Fruit fly (Drosophila melanogaster) whole organism, embryonic: Measurements from ENCODE around the gene Mst77F.

ENCODE experiments used
- Ada2b ChIP-seq: fragments of 200-800 bp; sonication (Bioruptor generic); IDR thresholded peaks from 2 replicates; pipeline ENCODE4 v1.3.6; 2022; ENCODE audit warnings: missing biosample characterization, missing genetic modification characterization
- Blimp-1 ChIP-seq: fragments of 200-800 bp; sonication (Bioruptor generic); optimal IDR thresholded peaks from 3 replicates; lab custom pipeline; 2018; ENCODE audit warnings: missing biosample characterization, missing genetic modification characterization, mild to moderate bottlenecking, moderate library complexity, missing genetic modification reagents
- C15 ChIP-seq: fragments of 200-800 bp; sonication (Bioruptor generic); IDR thresholded peaks from 3 replicates; pipeline ENCODE4 v1.3.6; 2022; ENCODE audit warnings: missing biosample characterization, missing genetic modification characterization
- CG10366 ChIP-seq: fragments of 200-800 bp; sonication (Bioruptor generic); IDR thresholded peaks from 2 replicates; pipeline ENCODE4 v1.3.6; 2022; ENCODE audit warnings: missing biosample characterization, missing genetic modification characterization
- CG12104 ChIP-seq: fragments of 200-800 bp; sonication (Bioruptor generic); optimal IDR thresholded peaks from 3 replicates; lab custom pipeline; 2016; ENCODE audit warnings: missing biosample characterization, missing genetic modification characterization
- CG1233 ChIP-seq: fragments of 200-800 bp; sonication (Bioruptor generic); optimal IDR thresholded peaks from 4 replicates; lab custom pipeline; 2018; ENCODE audit warnings: missing biosample characterization, mild to moderate bottlenecking, missing genetic modification characterization
- CG12659 ChIP-seq: fragments of 200-800 bp; sonication (Bioruptor generic); optimal IDR thresholded peaks from 3 replicates; lab custom pipeline; 2017; ENCODE audit warnings: mild to moderate bottlenecking, missing biosample characterization, missing genetic modification reagents, missing genetic modification characterization
- CG13287 ChIP-seq: fragments of 200-800 bp; sonication (Bioruptor generic); IDR thresholded peaks from 2 replicates; pipeline ENCODE4 v1.3.6; 2022; ENCODE audit warnings: missing biosample characterization, missing genetic modification characterization; ENCODE audit not compliant: partially characterized antibody
- CG13894 ChIP-seq: fragments of 200-800 bp; sonication (Bioruptor generic); optimal IDR thresholded peaks from 3 replicates; lab custom pipeline; 2018; ENCODE audit warnings: missing biosample characterization, mild to moderate bottlenecking, missing genetic modification characterization, moderate library complexity
- CG18619 ChIP-seq: fragments of 200-800 bp; sonication (Bioruptor generic); optimal IDR thresholded peaks from 3 replicates; lab custom pipeline; 2017; ENCODE audit warnings: missing biosample characterization, mild to moderate bottlenecking, missing genetic modification characterization
- CG31224 ChIP-seq: fragments of 200-800 bp; sonication (Bioruptor generic); IDR thresholded peaks from 2 replicates; pipeline ENCODE4 v1.3.6; 2022; ENCODE audit warnings: missing biosample characterization, missing genetic modification characterization
- CG3163 ChIP-seq: fragments of 200-800 bp; sonication (Bioruptor generic); optimal IDR thresholded peaks from 3 replicates; lab custom pipeline; 2016; ENCODE audit warnings: missing biosample characterization, missing genetic modification characterization
- CG4820 ChIP-seq: fragments of 200-800 bp; sonication (Bioruptor generic); optimal IDR thresholded peaks from 3 replicates; lab custom pipeline; 2016; ENCODE audit warnings: missing biosample characterization, missing genetic modification characterization
- CG6175 ChIP-seq: fragments of 200-800 bp; sonication (Bioruptor generic); IDR thresholded peaks from 3 replicates; pipeline ENCODE4 v1.3.6; 2022; ENCODE audit warnings: missing biosample characterization, missing genetic modification characterization
- CG7357 ChIP-seq: fragments of 200-800 bp; sonication (Bioruptor generic); IDR thresholded peaks from 3 replicates; pipeline ENCODE4 v1.3.6; 2022; ENCODE audit warnings: missing biosample characterization, missing genetic modification characterization
- CG8765 ChIP-seq: fragments of 200-800 bp; sonication (Bioruptor generic); IDR thresholded peaks from 2 replicates; pipeline ENCODE4 v1.3.6; 2022; ENCODE audit warnings: missing biosample characterization, missing genetic modification characterization
- Chrac-16 ChIP-seq: fragments of 200-800 bp; sonication (Bioruptor generic); optimal IDR thresholded peaks from 3 replicates; lab custom pipeline; 2016; ENCODE audit warnings: missing biosample characterization, missing genetic modification characterization
- CrebB ChIP-seq: fragments of 200-800 bp; sonication (Bioruptor generic); optimal IDR thresholded peaks from 3 replicates; lab custom pipeline; 2018; ENCODE audit warnings: missing biosample characterization, mild to moderate bottlenecking, missing genetic modification characterization
- Dfd ChIP-seq, 2 experiments: fragments of >200 bp; optimal IDR thresholded peaks; 2 replicates each; lab custom pipeline; 2017; ENCODE audit warnings: missing biosample characterization in 2 of 2, missing genetic modification characterization in 2 of 2
- Eip74EF ChIP-seq, 2 experiments: fragments of 200-800 bp in 1 of 2; fragments of >200 bp in 1 of 2; sonication (Bioruptor generic) in 1 of 2; optimal IDR thresholded peaks; 2 replicates each; lab custom pipeline; 2017 to 2019; ENCODE audit warnings: missing biosample characterization in 2 of 2, missing genetic modification characterization in 2 of 2, mild to moderate bottlenecking in 1 of 2, moderate library complexity in 1 of 2
- H2.0 ChIP-seq: fragments of 200-800 bp; sonication (Bioruptor generic); IDR thresholded peaks from 2 replicates; pipeline ENCODE4 v1.3.6; 2022; ENCODE audit warnings: missing biosample characterization, missing genetic modification characterization
- Hand ChIP-seq: fragments of 200-800 bp; sonication (Bioruptor generic); optimal IDR thresholded peaks from 2 replicates; lab custom pipeline; 2017; ENCODE audit warnings: mild to moderate bottlenecking, missing biosample characterization, missing genetic modification reagents, missing genetic modification characterization
- Lhr ChIP-seq: fragments of 200-800 bp; sonication (Bioruptor generic); optimal IDR thresholded peaks from 3 replicates; lab custom pipeline; 2017; ENCODE audit warnings: mild to moderate bottlenecking, missing biosample characterization, missing genetic modification reagents, missing genetic modification characterization
- Mes4 ChIP-seq: fragments of 200-800 bp; sonication (Bioruptor generic); optimal IDR thresholded peaks from 2 replicates; lab custom pipeline; 2016; ENCODE audit warnings: missing biosample characterization, missing genetic modification characterization
- Pdp1 ChIP-seq, 2 experiments: fragments of 200-800 bp; sonication (Bioruptor generic); optimal IDR thresholded peaks; 3 replicates each; lab custom pipeline; 2016; ENCODE audit warnings: missing biosample characterization in 2 of 2, missing genetic modification characterization in 2 of 2, mild to moderate bottlenecking in 1 of 2, moderate library complexity in 1 of 2
- Ptx1 ChIP-seq: fragments of 200-800 bp; sonication (Bioruptor generic); IDR thresholded peaks from 2 replicates; pipeline ENCODE4 v1.3.6; 2022; ENCODE audit warnings: missing biosample characterization, missing genetic modification characterization
- Ravus ChIP-seq: fragments of 200-800 bp; sonication (Bioruptor generic); IDR thresholded peaks from 2 replicates; pipeline ENCODE4 v1.3.6; 2022; ENCODE audit warnings: missing biosample characterization, missing genetic modification characterization
- Rx ChIP-seq: fragments of 200-800 bp; sonication (Bioruptor generic); IDR thresholded peaks from 2 replicates; pipeline ENCODE4 v1.3.6; 2022; ENCODE audit warnings: missing biosample characterization, missing genetic modification characterization
- Side ChIP-seq: fragments of 200-800 bp; sonication (Bioruptor generic); optimal IDR thresholded peaks from 2 replicates; lab custom pipeline; 2016; ENCODE audit warnings: missing biosample characterization, missing genetic modification characterization
- al ChIP-seq: fragments of 200-800 bp; sonication (Bioruptor generic); IDR thresholded peaks from 2 replicates; pipeline ENCODE4 v1.3.6; 2022; ENCODE audit warnings: missing biosample characterization, missing genetic modification characterization
- cato ChIP-seq: fragments of 200-800 bp; sonication (Bioruptor generic); optimal IDR thresholded peaks from 2 replicates; lab custom pipeline; 2016; ENCODE audit warnings: missing biosample characterization, missing genetic modification characterization, borderline replicate concordance
- caup ChIP-seq: fragments of 200-800 bp; sonication (Bioruptor generic); optimal IDR thresholded peaks from 3 replicates; lab custom pipeline; 2017; ENCODE audit warnings: missing biosample characterization, mild to moderate bottlenecking, missing genetic modification characterization, moderate library complexity; ENCODE audit not compliant: severe bottlenecking
- chinmo ChIP-seq: fragments of 200-800 bp; sonication (Bioruptor generic); IDR thresholded peaks from 4 replicates; pipeline ENCODE4 v1.3.6; 2022; ENCODE audit warnings: missing biosample characterization, missing genetic modification characterization; ENCODE audit not compliant: partially characterized antibody
- crc ChIP-seq: fragments of 200-800 bp; sonication (Bioruptor generic); optimal IDR thresholded peaks from 2 replicates; lab custom pipeline; 2016; ENCODE audit warnings: missing biosample characterization, missing genetic modification characterization
- danr ChIP-seq: fragments of 200-800 bp; sonication (Bioruptor generic); IDR thresholded peaks from 2 replicates; pipeline ENCODE4 v1.3.6; 2022; ENCODE audit warnings: missing biosample characterization, missing genetic modification characterization
- dati ChIP-seq: fragments of 200-800 bp; sonication (Bioruptor generic); IDR thresholded peaks from 2 replicates; pipeline ENCODE4 v1.3.6; 2022; ENCODE audit warnings: missing biosample characterization, missing genetic modification characterization
- exex ChIP-seq: fragments of 200-800 bp; sonication (Bioruptor generic); optimal IDR thresholded peaks from 4 replicates; lab custom pipeline; 2018; ENCODE audit warnings: missing biosample characterization, mild to moderate bottlenecking, missing genetic modification characterization, moderate library complexity
- her ChIP-seq: fragments of 200-800 bp; sonication (Bioruptor generic); optimal IDR thresholded peaks from 2 replicates; lab custom pipeline; 2016; ENCODE audit warnings: missing biosample characterization, missing genetic modification characterization
- hth ChIP-seq: fragments of >200 bp; optimal IDR thresholded peaks from 2 replicates; lab custom pipeline; 2017; ENCODE audit warnings: inconsistent platforms
- ind ChIP-seq: fragments of 200-800 bp; sonication (Bioruptor generic); optimal IDR thresholded peaks from 3 replicates; lab custom pipeline; 2016; ENCODE audit warnings: missing biosample characterization, missing genetic modification characterization
- knrl ChIP-seq: fragments of 200-800 bp; sonication (Bioruptor generic); IDR thresholded peaks from 3 replicates; pipeline ENCODE4 v1.3.6; 2022; ENCODE audit warnings: missing biosample characterization, missing genetic modification characterization; ENCODE audit not compliant: partially characterized antibody
- nmo ChIP-seq: fragments of 200-800 bp; sonication (Bioruptor generic); optimal IDR thresholded peaks from 2 replicates; lab custom pipeline; 2018; ENCODE audit warnings: missing biosample characterization, mild to moderate bottlenecking, missing genetic modification characterization, moderate library complexity
- nom ChIP-seq: fragments of 200-800 bp; sonication (Bioruptor generic); optimal IDR thresholded peaks from 2 replicates; lab custom pipeline; 2017; ENCODE audit warnings: missing biosample characterization, missing genetic modification characterization, mild to moderate bottlenecking, moderate library complexity, missing genetic modification reagents
- p53 ChIP-seq: fragments of 200-800 bp; sonication (Bioruptor generic); optimal IDR thresholded peaks from 2 replicates; lab custom pipeline; 2016; ENCODE audit warnings: missing biosample characterization, missing genetic modification characterization
- pnt ChIP-seq: fragments of 200-800 bp; sonication (Bioruptor generic); optimal IDR thresholded peaks from 3 replicates; lab custom pipeline; 2016; ENCODE audit warnings: missing biosample characterization, missing genetic modification characterization
- seq ChIP-seq: fragments of 200-800 bp; sonication (Bioruptor generic); IDR thresholded peaks from 2 replicates; pipeline ENCODE4 v1.3.6; 2022; ENCODE audit warnings: missing biosample characterization, missing genetic modification characterization
- tap ChIP-seq: fragments of 200-800 bp; optimal IDR thresholded peaks from 3 replicates; lab custom pipeline; 2019; ENCODE audit warnings: missing biosample characterization, mild to moderate bottlenecking, missing genetic modification characterization, moderate library complexity
- tll ChIP-seq, 2 experiments: fragments of 200-800 bp in 1 of 2; fragments of >200 bp in 1 of 2; sonication (Bioruptor generic) in 1 of 2; optimal IDR thresholded peaks; 2 replicates each; lab custom pipeline; 2017 to 2019; ENCODE audit warnings: missing biosample characterization in 2 of 2, missing genetic modification characterization in 2 of 2, mild to moderate bottlenecking in 1 of 2, moderate library complexity in 1 of 2
- tna ChIP-seq: fragments of 200-800 bp; sonication (Bioruptor generic); IDR thresholded peaks from 2 replicates; pipeline ENCODE4 v1.3.6; 2022; ENCODE audit warnings: missing biosample characterization, missing genetic modification characterization; ENCODE audit not compliant: partially characterized antibody

The Mst77F gene

DNA sequence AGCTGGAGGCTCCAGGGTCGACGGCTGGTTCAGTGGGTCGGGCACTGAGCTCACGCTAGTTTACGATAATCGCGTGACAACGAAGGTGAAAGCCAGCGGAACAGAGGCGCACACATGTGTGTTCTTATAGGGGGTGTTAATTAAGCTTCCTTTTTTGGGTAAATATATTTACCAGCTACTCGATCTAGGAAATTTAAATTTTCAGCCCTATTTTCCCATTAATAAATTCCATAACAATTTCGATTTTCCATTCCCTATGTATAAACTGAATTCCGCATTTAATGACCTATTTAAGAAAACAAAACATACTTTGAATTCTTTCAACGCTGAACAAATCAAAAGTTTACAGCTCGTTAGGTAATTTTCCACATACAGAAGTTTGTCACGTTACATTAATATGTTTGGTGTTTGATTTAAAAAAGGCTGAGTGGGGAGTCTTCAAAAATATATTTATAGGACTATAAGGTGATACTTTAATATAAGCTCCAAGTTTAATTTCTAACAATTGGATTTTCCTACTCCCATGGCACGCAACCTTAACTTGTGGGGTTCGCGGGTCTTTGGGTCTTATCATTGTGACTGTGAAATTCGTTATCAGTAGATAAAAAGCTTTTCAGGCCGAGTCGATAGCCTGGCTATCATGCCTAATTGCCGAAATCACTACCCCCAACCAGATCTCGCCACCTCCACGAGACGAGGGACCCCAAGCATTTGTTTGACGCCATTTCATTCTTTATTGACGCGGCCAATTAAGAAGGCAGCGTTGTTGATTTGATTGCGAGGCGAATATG, 19.4 kb upstream of the Mst77F start, which contains the start of gene CG13255 (continued):
- peak; percentile 49 for TF ChIP-seq CG12104 (GFP tag; lab: Kevin White, UChicago)
- no peak for TF ChIP-seq Rx (GFP tag; lab: Robert Waterston, UW)
- TF ChIP-seq CG8765 (GFP tag; lab: Robert Waterston, UW) = no peak
- TF ChIP-seq Ada2b (GFP tag; lab: Robert Waterston, UW) = no peak
- no peak for TF ChIP-seq caup
- TF ChIP-seq hth (lab: Kevin White, UChicago) = no peak
- TF ChIP-seq CG6175 = no peak
- peak; percentile 13 for TF ChIP-seq CG1233 (GFP tag; lab: Kevin White, UChicago)
- TF ChIP-seq tap (tag; lab: Kevin White, UChicago) = no peak
- TF ChIP-seq danr (GFP tag; lab: Robert Waterston, UW) = no peak
- TF ChIP-seq p53 (GFP tag; lab: Kevin White, UChicago) = no peak
- TF ChIP-seq Pdp1 (GFP tag; optimal IDR thresholded peaks at IDR 0.05; lab: Kevin White, UChicago) = peak; percentile 18 to 32
- peak in 1 of 2 experiments; percentile 24 for TF ChIP-seq Eip74EF (GFP tag; optimal IDR thresholded peaks at IDR 0.05; lab: Kevin White, UChicago)
- TF ChIP-seq pnt = peak; percentile 20
- peak; percentile 39; the same call in 1 of the 2 replicates for TF ChIP-seq Ptx1 (GFP tag; lab: Robert Waterston, UW)
- TF ChIP-seq Ravus = no peak
- no peak for TF ChIP-seq seq (GFP tag; lab: Robert Waterston, UW)
- TF ChIP-seq Mes4 = no peak
- TF ChIP-seq cato = peak; percentile 10
- TF ChIP-seq CG12659 (GFP tag; lab: Kevin White, UChicago) = peak; percentile 55
- TF ChIP-seq CG31224 = no peak
- no peak for TF ChIP-seq CG4820 (GFP tag; lab: Kevin White, UChicago)
- TF ChIP-seq CrebB (tag; lab: Kevin White, UChicago) = no peak
- TF ChIP-seq Lhr (GFP tag; lab: Kevin White, UChicago) = no peak
- no peak for TF ChIP-seq Dfd (GFP tag; optimal IDR thresholded peaks at IDR 0.05; lab: Kevin White, UChicago)
- TF ChIP-seq ind = peak; percentile 53
- TF ChIP-seq nom = no peak
- TF ChIP-seq CG13287 = no peak
- peak; percentile 43 for TF ChIP-seq nmo (GFP tag; lab: Kevin White, UChicago)
- TF ChIP-seq CG18619 (GFP tag; lab: Kevin White, UChicago) = peak; percentile 38
- TF ChIP-seq tll (GFP tag; optimal IDR thresholded peaks at IDR 0.05; lab: Kevin White, UChicago) = no peak
- TF ChIP-seq chinmo (GFP tag; lab: Robert Waterston, UW) = no peak
- peak; percentile 92 for TF ChIP-seq exex (tag; lab: Kevin White, UChicago)
- TF ChIP-seq al = 0 out of 2 replicates have a peak, but pooled peaks have one; percentile 25
- no peak for TF ChIP-seq dati (GFP tag; lab: Robert Waterston, UW)
- TF ChIP-seq H2.0 = no peak
- TF ChIP-seq knrl (GFP tag; lab: Robert Waterston, UW) = no peak
- TF ChIP-seq CG3163 (GFP tag; lab: Kevin White, UChicago) = no peak
- TF ChIP-seq CG13894 (tag; lab: Kevin White, UChicago) = no peak
- no peak for TF ChIP-seq CG10366 (GFP tag; lab: Robert Waterston, UW)
- peak; percentile 34 for TF ChIP-seq Chrac-16 (GFP tag; lab: Kevin White, UChicago)
- TF ChIP-seq C15 (GFP tag; lab: Robert Waterston, UW) = no peak
- TF ChIP-seq crc (GFP tag; lab: Kevin White, UChicago) = no peak
- no peak for TF ChIP-seq Side (GFP tag; lab: Kevin White, UChicago)
- TF ChIP-seq CG7357 (GFP tag; lab: Robert Waterston, UW) = peak; percentile 37; the same call in 1 of the 3 replicates
- peak; percentile 43 for TF ChIP-seq Hand
- no peak for TF ChIP-seq tna (GFP tag; lab: Robert Waterston, UW)
- TF ChIP-seq her = no peak
- TF ChIP-seq Blimp-1 (GFP tag; lab: Kevin White, UChicago) = peak; percentile 24
